Worm (Caenorhabditis elegans) whole organism, midembryonic: ENCODE results near the gene Y49F6B.20.
"Not testable (repeated sequence)": the region's sequence is repeated elsewhere in the genome, so short reads cannot be mapped to it uniquely, and the experiment has no call there.

Experiments
- med-1 ChIP-seq: sonication (generic microtip); optimal IDR thresholded peaks from 2 replicates; lab custom pipeline; 2017; ENCODE audit warnings: missing genetic modification characterization, mild to moderate bottlenecking, missing compliant biosample characterization, antibody characterized with exemption, missing genetic modification reagents; ENCODE audit not compliant: insufficient read depth
- tab-1 ChIP-seq: fragments of 200-800 bp; sonication (Bioruptor generic); IDR thresholded peaks from 2 replicates; pipeline ENCODE4 v1.3.6; 2022; ENCODE audit warnings: missing genetic modification characterization, missing compliant biosample characterization
- ztf-23 ChIP-seq: fragments of 200-800 bp; sonication (Bioruptor generic); IDR thresholded peaks from 2 replicates; pipeline ENCODE4 v1.3.6; 2022; ENCODE audit warnings: missing genetic modification reagents, missing genetic modification characterization, missing compliant biosample characterization

- TF ChIP-seq med-1 (GFP tag; lab: Kevin White, UChicago); ztf-23 (GFP tag; lab: Robert Waterston, UW); tab-1 (GFP tag; lab: Robert Waterston, UW): not testable (repeated sequence)
Measured at ce11 chrII:3490797-3491196, 20.3 kb upstream of the Y49F6B.20 start, which contains the start of gene fbxb-112.
